Worm (Caenorhabditis elegans) whole organism, late embryonic: Measurements from ENCODE around the gene T06E6.10.
A peak's percentile ranks its signal among the peaks of the same experiment; 100 is the strongest.

Experiments used
- C38D4.7 ChIP-seq: fragments of 200-800 bp; sonication (Bioruptor generic); optimal IDR thresholded peaks from 2 replicates; lab custom pipeline; 2018; ENCODE audit warnings: mild to moderate bottlenecking, missing genetic modification characterization, moderate library complexity, missing compliant biosample characterization
- F13H6.1 ChIP-seq: sonication (generic microtip); optimal IDR thresholded peaks from 2 replicates; lab custom pipeline; 2016; ENCODE audit warnings: missing genetic modification characterization, missing compliant biosample characterization
- K02D7.2 ChIP-seq: sonication (generic microtip); optimal IDR thresholded peaks from 2 replicates; lab custom pipeline; 2017; ENCODE audit warnings: mild to moderate bottlenecking, missing genetic modification characterization, missing compliant biosample characterization
- K09A11.1 ChIP-seq: sonication (generic microtip); optimal IDR thresholded peaks from 2 replicates; lab custom pipeline; 2017; ENCODE audit warnings: antibody characterized with exemption, mild to moderate bottlenecking, missing genetic modification characterization, missing compliant biosample characterization; ENCODE audit not compliant: insufficient read depth
- ceh-14 ChIP-seq: sonication (generic microtip); optimal IDR thresholded peaks from 2 replicates; lab custom pipeline; 2016; ENCODE audit warnings: missing genotype, missing genetic modification characterization, missing compliant biosample characterization
- ceh-18 ChIP-seq: sonication (generic microtip); optimal IDR thresholded peaks from 2 replicates; lab custom pipeline; 2016; ENCODE audit warnings: missing genetic modification characterization, missing compliant biosample characterization
- ceh-19 ChIP-seq: fragments of 200-800 bp; sonication (Bioruptor generic); optimal IDR thresholded peaks from 2 replicates; lab custom pipeline; 2018; ENCODE audit warnings: mild to moderate bottlenecking, missing genetic modification characterization, missing compliant biosample characterization
- ceh-2 ChIP-seq: sonication (generic microtip); optimal IDR thresholded peaks from 2 replicates; lab custom pipeline; 2016; ENCODE audit warnings: missing genotype, missing genetic modification characterization, missing compliant biosample characterization
- ceh-30 ChIP-seq: fragments of 150-350 bp; optimal IDR thresholded peaks from 2 replicates; lab custom pipeline; 2014; ENCODE audit warnings: missing biosample characterization, missing genetic modification characterization
- ceh-31 ChIP-seq: sonication (generic microtip); optimal IDR thresholded peaks from 2 replicates; lab custom pipeline; 2016; ENCODE audit warnings: missing genetic modification characterization, missing compliant biosample characterization
- ceh-34 ChIP-seq: sonication (generic microtip); optimal IDR thresholded peaks from 2 replicates; lab custom pipeline; 2016; ENCODE audit warnings: mild to moderate bottlenecking, missing genetic modification characterization, missing compliant biosample characterization
- ceh-45 ChIP-seq: fragments of 200-800 bp; sonication (Bioruptor generic); IDR thresholded peaks from 2 replicates; pipeline ENCODE4 v1.3.6; 2022; ENCODE audit warnings: missing genetic modification reagents, missing genetic modification characterization, missing compliant biosample characterization
- ceh-9 ChIP-seq: sonication (generic microtip); optimal IDR thresholded peaks from 2 replicates; lab custom pipeline; 2016; ENCODE audit warnings: mild to moderate bottlenecking, missing genetic modification characterization, inconsistent platforms, missing compliant biosample characterization
- dmd-4 ChIP-seq: sonication (generic microtip); optimal IDR thresholded peaks from 2 replicates; lab custom pipeline; 2016; ENCODE audit warnings: borderline replicate concordance, missing genetic modification characterization, missing compliant biosample characterization
- elt-2 ChIP-seq: sonication (generic microtip); optimal IDR thresholded peaks from 2 replicates; lab custom pipeline; 2016; ENCODE audit warnings: missing genetic modification reagents, missing genetic modification characterization, missing compliant biosample characterization
- eyg-1 ChIP-seq: sonication (generic microtip); optimal IDR thresholded peaks from 2 replicates; lab custom pipeline; 2016; ENCODE audit warnings: missing genotype, missing genetic modification characterization, missing compliant biosample characterization
- fax-1 ChIP-seq: sonication (generic microtip); optimal IDR thresholded peaks from 2 replicates; lab custom pipeline; 2016; ENCODE audit warnings: missing genotype, missing genetic modification characterization, missing compliant biosample characterization
- gmeb-2 ChIP-seq: sonication (generic microtip); optimal IDR thresholded peaks from 2 replicates; lab custom pipeline; 2016; ENCODE audit warnings: missing genetic modification characterization, inconsistent platforms, missing compliant biosample characterization
- hlh-30 ChIP-seq: sonication (generic microtip); optimal IDR thresholded peaks from 2 replicates; lab custom pipeline; 2017; ENCODE audit warnings: antibody characterized with exemption, missing genetic modification characterization, missing compliant biosample characterization; ENCODE audit not compliant: insufficient read depth
- lin-11 ChIP-seq: fragments of 200-800 bp; sonication (Bioruptor generic); optimal IDR thresholded peaks from 2 replicates; lab custom pipeline; 2018; ENCODE audit warnings: mild to moderate bottlenecking, missing genetic modification characterization, missing compliant biosample characterization
- madf-2 ChIP-seq: sonication (generic microtip); optimal IDR thresholded peaks from 2 replicates; lab custom pipeline; 2017; ENCODE audit warnings: missing genetic modification characterization, missing compliant biosample characterization
- npax-4 ChIP-seq: sonication (generic microtip); optimal IDR thresholded peaks from 2 replicates; lab custom pipeline; 2016; ENCODE audit warnings: missing genetic modification characterization, missing compliant biosample characterization
- odd-2 ChIP-seq: sonication (generic microtip); optimal IDR thresholded peaks from 2 replicates; lab custom pipeline; 2017; ENCODE audit warnings: antibody characterized with exemption, mild to moderate bottlenecking, missing genetic modification characterization, missing compliant biosample characterization
- pag-3 ChIP-seq: sonication (generic microtip); optimal IDR thresholded peaks from 2 replicates; lab custom pipeline; 2016; ENCODE audit warnings: missing compliant biosample characterization, missing genetic modification characterization, borderline replicate concordance
- pha-2 ChIP-seq: sonication (generic microtip); optimal IDR thresholded peaks from 2 replicates; lab custom pipeline; 2017; ENCODE audit warnings: mild to moderate bottlenecking, missing genetic modification characterization, missing compliant biosample characterization
- pha-4 ChIP-seq: fragments of 150-350 bp; optimal IDR thresholded peaks from 2 replicates; lab custom pipeline; 2018; ENCODE audit warnings: missing biosample characterization, missing genetic modification reagents, missing genetic modification characterization
- sox-4 ChIP-seq: sonication (generic microtip); optimal IDR thresholded peaks from 2 replicates; lab custom pipeline; 2017; ENCODE audit warnings: mild to moderate bottlenecking, missing genetic modification characterization, inconsistent platforms, missing compliant biosample characterization
- syd-9 ChIP-seq: sonication (generic microtip); optimal IDR thresholded peaks from 2 replicates; lab custom pipeline; 2016; ENCODE audit warnings: mild to moderate bottlenecking, missing genetic modification characterization, moderate library complexity, missing compliant biosample characterization
- unc-55 ChIP-seq: sonication (generic microtip); optimal IDR thresholded peaks from 2 replicates; lab custom pipeline; 2017; ENCODE audit warnings: missing biosample characterization, missing genetic modification reagents, missing genetic modification characterization
- unc-86 ChIP-seq: sonication (generic microtip); optimal IDR thresholded peaks from 2 replicates; lab custom pipeline; 2016; ENCODE audit warnings: missing genetic modification characterization, missing compliant biosample characterization
- ztf-16 ChIP-seq: sonication (generic microtip); optimal IDR thresholded peaks from 2 replicates; lab custom pipeline; 2017; ENCODE audit warnings: missing genetic modification characterization, missing compliant biosample characterization

The T06E6.10 gene

DNA sequence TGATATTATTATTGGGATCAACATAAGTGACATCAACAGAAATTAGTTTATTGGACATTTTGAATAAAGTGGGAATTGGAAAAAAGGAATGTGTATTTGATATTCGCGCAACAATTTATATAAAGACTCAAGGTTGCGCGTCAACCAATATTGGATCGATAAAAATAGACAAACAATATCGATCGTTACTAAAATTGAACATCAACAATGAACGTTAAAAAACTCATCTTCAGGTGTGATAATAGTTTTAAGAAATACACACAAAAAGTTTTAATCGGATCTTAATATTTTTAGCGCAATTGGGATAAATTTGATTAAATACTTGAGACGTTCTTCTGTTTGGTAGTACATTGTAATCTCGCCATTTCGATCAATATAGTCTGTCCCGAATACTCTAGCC, 5.7 kb downstream of the T06E6.10 start, which contains the start of gene fbxa-104:
Gene fbxa-104, minus strand, starts transcription at position 83 of the 400 bp plus-strand sequence.
- no peak for TF ChIP-seq ceh-31 (tag; lab: Kevin White, UChicago)
- no peak for TF ChIP-seq pha-2 (tag; lab: Kevin White, UChicago)
- no peak for TF ChIP-seq C38D4.7 (GFP tag; lab: Kevin White, UChicago)
- TF ChIP-seq F13H6.1 (tag; lab: Kevin White, UChicago) = no peak
- TF ChIP-seq ceh-19 (GFP tag; lab: Kevin White, UChicago) = no peak
- no peak for TF ChIP-seq ceh-34 (tag; lab: Kevin White, UChicago)
- no peak for TF ChIP-seq hlh-30 (tag; lab: Kevin White, UChicago)
- TF ChIP-seq npax-4 (tag; lab: Kevin White, UChicago) = no peak
- no peak for TF ChIP-seq odd-2 (tag; lab: Kevin White, UChicago)

- no peak for TF ChIP-seq pha-2 (tag; lab: Kevin White, UChicago)
Observed at ce11 chrV:15425368-15426091, 7.6 kb downstream of the T06E6.10 start, which contains the start of gene Y36E3A.2. Gene Y36E3A.2 (plus strand): TSS chrV:15426041.

DNA sequence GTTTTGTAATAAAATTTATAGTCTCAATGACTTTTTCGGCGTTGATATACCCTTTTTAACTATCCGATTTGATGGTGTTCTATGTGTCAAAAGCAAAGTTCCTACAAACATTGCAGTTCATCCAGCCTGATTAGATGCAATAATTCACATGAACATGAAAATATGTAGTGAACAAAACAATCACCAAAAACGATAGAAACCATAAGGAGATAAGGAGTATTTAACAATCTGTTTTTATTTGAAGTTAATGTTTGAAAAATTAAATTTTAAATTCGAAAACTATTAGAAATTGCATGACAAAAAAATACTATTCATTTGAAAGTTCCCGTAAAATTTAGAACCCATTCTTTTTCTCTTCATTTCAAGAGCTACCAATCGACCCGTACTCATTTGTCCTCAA, 9.0 kb downstream of the T06E6.10 start, which contains the start of gene fbxa-209:
Gene fbxa-209, minus strand, starts transcription at position 101 of the 400 bp plus-strand sequence.
- TF ChIP-seq syd-9 (tag; lab: Kevin White, UChicago) (no peak), elt-2 (tag; lab: Kevin White, UChicago) (no peak)

ce11 chrV:15431322-15432052, 13.6 kb downstream of the T06E6.10 start:
- no peak for TF ChIP-seq ceh-9 (tag; lab: Kevin White, UChicago)
- 0 out of 2 replicates have a peak, but pooled peaks have one; percentile 28 for TF ChIP-seq ceh-45 (GFP tag; lab: Robert Waterston, UW)

DNA sequence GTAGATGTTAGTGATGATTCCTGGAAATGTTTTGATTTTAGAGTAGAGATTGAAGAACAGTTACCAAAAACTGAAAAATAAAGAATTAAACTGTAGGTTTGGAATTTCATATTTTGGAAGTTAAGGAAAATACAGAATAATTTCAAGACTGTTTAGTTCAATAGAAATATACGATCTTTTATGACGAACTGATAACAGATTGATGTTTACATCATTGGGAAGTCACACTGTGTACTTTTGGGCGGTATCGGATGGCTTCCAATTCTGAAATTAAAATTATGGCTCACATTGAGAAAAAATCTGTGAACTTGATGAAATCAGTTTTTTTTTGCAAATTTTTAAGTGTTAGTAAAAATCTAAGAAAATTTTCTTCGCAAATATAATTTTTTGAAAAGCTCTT, 14.5 kb downstream of the T06E6.10 start, which contains the start of gene T26H5.8:
Gene T26H5.8, minus strand, starts transcription at position 270 of the 400 bp plus-strand sequence.
- TF ChIP-seq sox-4 (tag; lab: Kevin White, UChicago) (no peak), gmeb-2 (no peak), K02D7.2 (tag; lab: Kevin White, UChicago) (no peak), ztf-16 (tag; lab: Kevin White, UChicago) (no peak), unc-86 (no peak), fax-1 (no peak), hlh-30 (tag; lab: Kevin White, UChicago) (no peak), pag-3 (tag; lab: Kevin White, UChicago) (no peak), unc-55 (no peak), ceh-2 (tag; lab: Kevin White, UChicago) (no peak), madf-2 (tag; lab: Kevin White, UChicago) (no peak), K09A11.1 (tag; lab: Kevin White, UChicago) (no peak), ceh-18 (tag; lab: Kevin White, UChicago) (no peak), eyg-1 (tag; lab: Kevin White, UChicago) (no peak), syd-9 (tag; lab: Kevin White, UChicago) (no peak), odd-2 (tag; lab: Kevin White, UChicago) (no peak)

DNA sequence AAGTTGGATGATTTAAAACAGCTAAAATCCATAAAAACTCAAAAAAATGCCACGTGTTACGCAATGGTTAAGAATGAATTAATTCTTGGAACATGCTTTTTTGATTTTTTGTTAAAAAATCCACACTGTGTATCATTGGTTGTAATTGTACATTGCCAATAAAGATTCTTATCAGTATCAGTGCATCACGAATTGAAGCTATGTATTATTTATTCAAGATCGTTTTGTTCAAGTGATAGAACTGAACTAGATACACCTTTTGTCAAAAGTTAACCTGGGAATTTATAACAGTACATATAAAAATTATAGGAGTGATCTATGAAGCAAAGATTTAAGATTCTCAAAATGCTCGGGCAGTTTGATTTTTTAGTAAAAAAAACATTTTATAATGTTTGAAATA, 16.7 kb downstream of the T06E6.10 start:
- TF ChIP-seq pha-4 (no peak), ceh-30 (tag; lab: Kevin White, UChicago) (no peak), ceh-14 (tag; lab: Kevin White, UChicago) (no peak), dmd-4 (tag; lab: Kevin White, UChicago) (no peak), lin-11 (tag; lab: Kevin White, UChicago) (no peak)
